Worm (Caenorhabditis elegans): ENCODE results near the gene arf-1.

ce11 chrIII:5743084-5743483 is 28.4 kb downstream of the arf-1 start, which contains the start of gene B0244.15:
- TF ChIP-seq him-1 (tag; optimal IDR thresholded peaks at IDR 0.05) = no peak
- TF ChIP-seq W03F9.2 (tag; optimal IDR thresholded peaks at IDR 0.05) = no peak
- TF ChIP-seq dao-5 (tag; optimal IDR thresholded peaks at IDR 0.05) = no peak
